Worm (Caenorhabditis elegans) whole organism, L3 larva: Measurements from ENCODE around the gene ZK666.12.

Experiments
- R02D3.7 ChIP-seq: fragments of 150-350 bp; optimal IDR thresholded peaks from 2 replicates; lab custom pipeline; 2014; ENCODE audit warnings: missing biosample characterization, missing genetic modification characterization
- ZK546.5 ChIP-seq: sonication (generic microtip); optimal IDR thresholded peaks from 2 replicates; lab custom pipeline; 2017; ENCODE audit warnings: missing biosample characterization, missing genetic modification characterization
- aly-2 ChIP-seq: fragments of 150-350 bp; optimal IDR thresholded peaks from 2 replicates; lab custom pipeline; 2014; ENCODE audit warnings: missing biosample characterization, missing genetic modification characterization
- ama-1 ChIP-seq: fragments of 150-350 bp; optimal IDR thresholded peaks from 2 replicates; lab custom pipeline; 2018
- ceh-16 ChIP-seq: sonication (generic microtip); optimal IDR thresholded peaks from 2 replicates; lab custom pipeline; 2017; ENCODE audit warnings: missing biosample characterization, missing genetic modification characterization
- ceh-28 ChIP-seq: fragments of 150-350 bp; optimal IDR thresholded peaks from 2 replicates; lab custom pipeline; 2014; ENCODE audit warnings: missing biosample characterization, missing genetic modification reagents, missing genetic modification characterization
- ceh-9 ChIP-seq: sonication (generic microtip); optimal IDR thresholded peaks from 2 replicates; lab custom pipeline; 2018; ENCODE audit warnings: missing biosample characterization, missing genetic modification characterization
- daf-12 ChIP-seq: fragments of 150-350 bp; optimal IDR thresholded peaks from 2 replicates; lab custom pipeline; 2014; ENCODE audit warnings: missing biosample characterization, missing genetic modification reagents, missing genetic modification characterization
- egl-5 ChIP-seq: fragments of 150-350 bp; optimal IDR thresholded peaks from 2 replicates; lab custom pipeline; 2017; ENCODE audit warnings: missing biosample characterization, missing genetic modification reagents, missing genetic modification characterization, inconsistent platforms
- elt-1 ChIP-seq: fragments of 150-350 bp; optimal IDR thresholded peaks from 2 replicates; lab custom pipeline; 2014; ENCODE audit warnings: missing biosample characterization, missing genetic modification characterization
- elt-2 ChIP-seq: sonication (generic microtip); optimal IDR thresholded peaks from 2 replicates; lab custom pipeline; 2016; ENCODE audit warnings: missing genetic modification reagents, mild to moderate bottlenecking, missing genetic modification characterization, missing compliant biosample characterization
- elt-3 ChIP-seq, 3 experiments: fragments of 150-350 bp in 1 of 3; sonication (generic microtip) in 2 of 3; optimal IDR thresholded peaks; 2 replicates in 2 of 3; 4 replicates in 1 of 3; lab custom pipeline; 2014 to 2017; ENCODE audit warnings: missing biosample characterization in 3 of 3, missing genetic modification characterization in 3 of 3
- fkh-10 ChIP-seq: sonication (generic microtip); optimal IDR thresholded peaks from 2 replicates; lab custom pipeline; 2017; ENCODE audit warnings: missing biosample characterization, missing genetic modification reagents, missing genetic modification characterization
- fkh-2 ChIP-seq: fragments of 150-350 bp; optimal IDR thresholded peaks from 2 replicates; lab custom pipeline; 2014; ENCODE audit warnings: missing biosample characterization, missing genetic modification reagents, missing genetic modification characterization
- fos-1 ChIP-seq: fragments of 150-350 bp; optimal IDR thresholded peaks from 2 replicates; lab custom pipeline; 2014; ENCODE audit warnings: missing biosample characterization, missing genetic modification characterization
- hmg-11 ChIP-seq: sonication (generic microtip); optimal IDR thresholded peaks from 2 replicates; lab custom pipeline; 2016; ENCODE audit warnings: missing genetic modification characterization, missing compliant biosample characterization
- jun-1 ChIP-seq: fragments of 150-350 bp; optimal IDR thresholded peaks from 2 replicates; lab custom pipeline; 2014; ENCODE audit warnings: missing biosample characterization, missing genetic modification reagents, missing genetic modification characterization
- lin-39 ChIP-seq: fragments of 150-350 bp; optimal IDR thresholded peaks from 2 replicates; lab custom pipeline; 2018; ENCODE audit warnings: missing biosample characterization, missing genetic modification reagents, missing genetic modification characterization
- lsy-12 ChIP-seq: sonication (generic microtip); optimal IDR thresholded peaks from 2 replicates; lab custom pipeline; 2016; ENCODE audit warnings: mild to moderate bottlenecking, missing genetic modification characterization, missing compliant biosample characterization
- mdl-1 ChIP-seq: fragments of 150-350 bp; optimal IDR thresholded peaks from 2 replicates; lab custom pipeline; 2014; ENCODE audit warnings: missing biosample characterization, missing genetic modification characterization
- mml-1 ChIP-seq: fragments of 150-350 bp; sonication (generic microtip); optimal IDR thresholded peaks from 3 replicates; lab custom pipeline; 2014; ENCODE audit warnings: missing biosample characterization, missing genetic modification characterization
- nfya-1 ChIP-seq: sonication (generic microtip); optimal IDR thresholded peaks from 2 replicates; lab custom pipeline; 2017; ENCODE audit warnings: missing genetic modification characterization, mild to moderate bottlenecking, missing compliant biosample characterization, antibody characterized with exemption, moderate library complexity; ENCODE audit not compliant: insufficient read depth
- nhr-12 ChIP-seq: fragments of 150-350 bp; optimal IDR thresholded peaks from 2 replicates; lab custom pipeline; 2014; ENCODE audit warnings: missing biosample characterization, missing genetic modification characterization
- nhr-23 ChIP-seq: fragments of 150-350 bp; optimal IDR thresholded peaks from 2 replicates; lab custom pipeline; 2014; ENCODE audit warnings: missing biosample characterization, missing genetic modification reagents, missing genetic modification characterization
- nhr-237 ChIP-seq: fragments of 150-350 bp; optimal IDR thresholded peaks from 2 replicates; lab custom pipeline; 2014; ENCODE audit warnings: missing biosample characterization, missing genetic modification characterization
- nhr-25 ChIP-seq: sonication (generic microtip); optimal IDR thresholded peaks from 2 replicates; lab custom pipeline; 2017; ENCODE audit warnings: missing biosample characterization, missing genetic modification characterization
- nhr-28 ChIP-seq: fragments of 150-350 bp; optimal IDR thresholded peaks from 2 replicates; lab custom pipeline; 2014; ENCODE audit warnings: missing biosample characterization, missing genetic modification characterization
- nhr-76 ChIP-seq: fragments of 150-350 bp; sonication (generic microtip); optimal IDR thresholded peaks from 5 replicates; lab custom pipeline; 2014; ENCODE audit warnings: missing biosample characterization, missing genetic modification characterization
- nhr-77 ChIP-seq: fragments of 150-350 bp; optimal IDR thresholded peaks from 2 replicates; lab custom pipeline; 2014; ENCODE audit warnings: missing biosample characterization, missing genetic modification characterization
- pha-4 ChIP-seq: fragments of 150-350 bp; optimal IDR thresholded peaks from 2 replicates; lab custom pipeline; 2014; ENCODE audit warnings: missing biosample characterization, missing genetic modification reagents, missing genetic modification characterization
- pqm-1 ChIP-seq: fragments of 150-350 bp; optimal IDR thresholded peaks from 2 replicates; lab custom pipeline; 2017; ENCODE audit warnings: missing biosample characterization, missing genetic modification characterization, inconsistent platforms
- sea-2 ChIP-seq: fragments of 150-350 bp; sonication (generic microtip); optimal IDR thresholded peaks from 4 replicates; lab custom pipeline; 2014; ENCODE audit warnings: missing biosample characterization, missing genetic modification reagents, missing genetic modification characterization
- skn-1 ChIP-seq: fragments of 150-350 bp; optimal IDR thresholded peaks from 2 replicates; lab custom pipeline; 2014; ENCODE audit warnings: missing biosample characterization, missing genetic modification characterization
- snpc-4 ChIP-seq: fragments of 150-350 bp; optimal IDR thresholded peaks from 2 replicates; lab custom pipeline; 2014; ENCODE audit warnings: missing biosample characterization, missing genetic modification characterization
- tbx-2 ChIP-seq: sonication (generic microtip); optimal IDR thresholded peaks from 2 replicates; lab custom pipeline; 2016; ENCODE audit warnings: mild to moderate bottlenecking, missing genetic modification characterization, missing compliant biosample characterization
- unc-62 ChIP-seq: fragments of 150-350 bp; sonication (generic microtip); optimal IDR thresholded peaks from 4 replicates; lab custom pipeline; 2014; ENCODE audit warnings: missing biosample characterization, missing genetic modification reagents, missing genetic modification characterization
- ztf-11 ChIP-seq: fragments of 150-350 bp; optimal IDR thresholded peaks from 2 replicates; lab custom pipeline; 2014; ENCODE audit warnings: missing biosample characterization, missing genetic modification characterization
- ztf-4 ChIP-seq: fragments of 150-350 bp; optimal IDR thresholded peaks from 2 replicates; lab custom pipeline; 2014; ENCODE audit warnings: missing biosample characterization, missing genetic modification characterization

Gene ZK666.12

ce11 chrII:10505949-10506348, 9.9 kb downstream of the ZK666.12 start:
- TF ChIP-seq sea-2 (GFP tag; lab: Kevin White, UChicago) (no peak), nhr-25 (tag; lab: Kevin White, UChicago) (peak; percentile 73), unc-62 (GFP tag; lab: Kevin White, UChicago) (no peak), egl-5 (tag; lab: Kevin White, UChicago) (no peak), elt-2 (tag; lab: Kevin White, UChicago) (no peak), nhr-23 (peak; percentile 46), ztf-11 (no peak), mml-1 (tag; lab: Kevin White, UChicago) (no peak), daf-12 (tag; lab: Kevin White, UChicago) (no peak), ceh-28 (tag; lab: Kevin White, UChicago) (no peak), fkh-10 (GFP tag; lab: Kevin White, UChicago) (no peak), tbx-2 (no peak), ceh-9 (tag; lab: Kevin White, UChicago) (no peak)

- TF ChIP-seq hmg-11 (tag; lab: Kevin White, UChicago) (no peak), mdl-1 (tag; lab: Kevin White, UChicago) (no peak), daf-12 (tag; lab: Kevin White, UChicago) (no peak), R02D3.7 (tag; lab: Kevin White, UChicago) (no peak), pqm-1 (tag; lab: Kevin White, UChicago) (no peak), ZK546.5 (no peak), elt-3 (tag; optimal IDR thresholded peaks at IDR 0.05; lab: Kevin White, UChicago) (no peak), ztf-4 (tag; lab: Kevin White, UChicago) (no peak), nhr-28 (no peak), nhr-77 (tag; lab: Kevin White, UChicago) (no peak), ztf-11 (no peak), nhr-76 (tag; lab: Kevin White, UChicago) (no peak), egl-5 (tag; lab: Kevin White, UChicago) (no peak), nhr-23 (no peak), unc-62 (GFP tag; lab: Kevin White, UChicago) (no peak), pha-4 (no peak), nhr-12 (tag; lab: Kevin White, UChicago) (no peak)
- TF ChIP-seq, all 47 proteins: peak for 0
Measured at ce11 chrII:10507906-10508305, 11.9 kb downstream of the ZK666.12 start.

- TF ChIP-seq nfya-1 (no peak), ztf-4 (tag; lab: Kevin White, UChicago) (no peak), pqm-1 (tag; lab: Kevin White, UChicago) (no peak), elt-1 (tag; lab: Kevin White, UChicago) (no peak), nhr-12 (tag; lab: Kevin White, UChicago) (no peak), ama-1 (lab: Kevin White, UChicago) (no peak), sea-2 (GFP tag; lab: Kevin White, UChicago) (no peak), skn-1 (no peak), lin-39 (tag; lab: Kevin White, UChicago) (no peak), ZK546.5 (no peak), fos-1 (tag; lab: Kevin White, UChicago) (no peak), nhr-77 (tag; lab: Kevin White, UChicago) (no peak), fkh-10 (GFP tag; lab: Kevin White, UChicago) (no peak), nhr-25 (tag; lab: Kevin White, UChicago) (no peak), daf-12 (tag; lab: Kevin White, UChicago) (no peak), elt-3 (tag; optimal IDR thresholded peaks at IDR 0.05; lab: Kevin White, UChicago) (no peak), ceh-16 (tag; lab: Kevin White, UChicago) (no peak), ceh-9 (tag; lab: Kevin White, UChicago) (no peak), pha-4 (no peak), fkh-2 (tag; lab: Kevin White, UChicago) (no peak)
- TF ChIP-seq, all 47 proteins: peak for 0
Measured at ce11 chrII:10509746-10510145, 13.7 kb downstream of the ZK666.12 start, which contains the start of gene F59B10.2. TSS of gene F59B10.2 (minus strand) at chrII:10509846.

- TF ChIP-seq nfya-1 (no peak), pha-4 (peak; percentile 63)
Measured at ce11 chrII:10510242-10510641, 14.2 kb downstream of the ZK666.12 start, which contains the start of gene F59B10.3. TSS of gene F59B10.3 (plus strand) at chrII:10510542.

ce11 chrII:10513377-10513776, 17.4 kb downstream of the ZK666.12 start:
- TF ChIP-seq nhr-237 (tag; lab: Kevin White, UChicago) = no peak
- no peak for TF ChIP-seq lin-39 (tag; lab: Kevin White, UChicago)
- no peak for TF ChIP-seq R02D3.7 (tag; lab: Kevin White, UChicago)
- no peak for TF ChIP-seq aly-2 (tag; lab: Kevin White, UChicago)
- TF ChIP-seq nfya-1 = no peak
- no peak for TF ChIP-seq ztf-4 (tag; lab: Kevin White, UChicago)
- TF ChIP-seq elt-3 (tag; optimal IDR thresholded peaks at IDR 0.05; lab: Kevin White, UChicago) = no peak
- TF ChIP-seq snpc-4 (tag; lab: Kevin White, UChicago) = no peak
- no peak for TF ChIP-seq jun-1 (tag; lab: Kevin White, UChicago)
- no peak for TF ChIP-seq lsy-12 (tag; lab: Kevin White, UChicago)
- TF ChIP-seq unc-62 (GFP tag; lab: Kevin White, UChicago) = no peak
- TF ChIP-seq egl-5 (tag; lab: Kevin White, UChicago) = no peak
- TF ChIP-seq elt-2 (tag; lab: Kevin White, UChicago) = no peak
